Worm (Caenorhabditis elegans): ENCODE measurements around the gene cct-4.

DNA sequence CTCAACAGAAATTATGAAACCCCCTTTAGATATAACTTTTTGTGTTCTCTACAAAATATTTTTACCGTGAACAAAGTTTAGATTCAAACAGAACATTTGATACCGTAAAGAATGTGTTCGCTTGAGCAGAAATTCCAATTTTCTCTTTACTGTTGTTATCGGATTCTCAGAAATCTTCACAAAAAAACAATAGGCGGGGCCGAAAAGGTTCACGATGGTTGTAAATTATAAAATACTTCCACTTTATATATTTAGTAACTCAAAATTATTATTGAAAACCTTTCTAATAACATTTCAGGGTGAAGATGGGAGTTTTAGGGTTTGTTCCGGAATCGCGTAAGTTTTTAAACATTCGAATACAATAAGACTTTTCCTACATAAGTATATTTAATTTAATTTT, 45.3 kb upstream of the cct-4 start, which contains the start of gene nlp-5:
- no peak for TF ChIP-seq fos-1 (tag; optimal IDR thresholded peaks at IDR 0.05)
- no peak for TF ChIP-seq elt-3 (tag; optimal IDR thresholded peaks at IDR 0.05)
- no peak for TF ChIP-seq nhr-237 (tag; optimal IDR thresholded peaks at IDR 0.05)
- no peak for TF ChIP-seq ztf-4 (tag; optimal IDR thresholded peaks at IDR 0.05)
- no peak for TF ChIP-seq nhr-25 (tag; optimal IDR thresholded peaks at IDR 0.05)
- TF ChIP-seq pqm-1 (tag; optimal IDR thresholded peaks at IDR 0.05), result no peak
- no peak for TF ChIP-seq aly-2 (tag; optimal IDR thresholded peaks at IDR 0.05)

Measured in whole organism, L3 larva.